Worm (Caenorhabditis elegans) whole organism, L1 larva: Measurements from ENCODE around the gene clec-50.

ENCODE experiments used
- lin-15B ChIP-seq: fragments of 150-350 bp; sonication (generic microtip); optimal IDR thresholded peaks from 3 replicates; lab custom pipeline; 2014; ENCODE audit warnings: missing biosample characterization, missing genetic modification characterization
- lsy-2 ChIP-seq, 2 experiments: fragments of 150-350 bp; optimal IDR thresholded peaks; 2 replicates each; lab custom pipeline; 2014; ENCODE audit warnings: missing biosample characterization in 2 of 2, missing genetic modification characterization in 2 of 2
- nhr-28 ChIP-seq: fragments of 150-350 bp; optimal IDR thresholded peaks from 2 replicates; lab custom pipeline; 2014; ENCODE audit warnings: missing biosample characterization, missing genetic modification characterization
- nhr-71 ChIP-seq: sonication (generic microtip); optimal IDR thresholded peaks from 2 replicates; lab custom pipeline; 2016; ENCODE audit warnings: mild to moderate bottlenecking, missing genetic modification characterization, moderate library complexity, missing compliant biosample characterization
- pqm-1 ChIP-seq: sonication (generic microtip); optimal IDR thresholded peaks from 3 replicates; lab custom pipeline; 2017; ENCODE audit warnings: missing biosample characterization, missing genetic modification characterization
- rnt-1 ChIP-seq: sonication (generic microtip); optimal IDR thresholded peaks from 2 replicates; lab custom pipeline; 2016; ENCODE audit warnings: mild to moderate bottlenecking, missing genetic modification characterization, moderate library complexity, missing compliant biosample characterization
- tlp-1 ChIP-seq: fragments of 150-350 bp; optimal IDR thresholded peaks from 2 replicates; lab custom pipeline; 2014; ENCODE audit warnings: missing biosample characterization, missing genetic modification characterization
- unc-130 ChIP-seq: fragments of 150-350 bp; optimal IDR thresholded peaks from 2 replicates; lab custom pipeline; 2017; ENCODE audit warnings: missing biosample characterization, missing genetic modification characterization, inconsistent platforms
- ztf-4 ChIP-seq: fragments of 150-350 bp; optimal IDR thresholded peaks from 2 replicates; lab custom pipeline; 2014; ENCODE audit warnings: missing biosample characterization, missing genetic modification characterization

- no peak for TF ChIP-seq ztf-4 (tag; lab: Kevin White, UChicago)
- TF ChIP-seq unc-130 (tag; lab: Kevin White, UChicago), result no peak
- no peak for TF ChIP-seq pqm-1 (tag; lab: Kevin White, UChicago)
- TF ChIP-seq rnt-1 (tag; lab: Kevin White, UChicago), result no peak
- TF ChIP-seq lin-15B (tag; lab: Kevin White, UChicago), result no peak
- TF ChIP-seq nhr-71 (tag; lab: Kevin White, UChicago), result no peak
- no peak for TF ChIP-seq lsy-2 (tag; optimal IDR thresholded peaks at IDR 0.05; lab: Kevin White, UChicago)
- no peak for TF ChIP-seq nhr-28 (tag; lab: Kevin White, UChicago)
- TF ChIP-seq tlp-1 (tag; lab: Kevin White, UChicago), result no peak
Observed at ce11 chrV:19741651-19742050, 13.5 kb downstream of the clec-50 start, which contains the start of gene W04E12.3.
